Fruit fly (Drosophila melanogaster) whole organism, embryonic: ENCODE data around the gene woc.
A peak's percentile ranks its signal among the peaks of the same experiment; 100 is the strongest.

Experiments
- Adf1 ChIP-seq: fragments of 200-800 bp; sonication (Bioruptor generic); IDR thresholded peaks from 2 replicates; pipeline ENCODE4 v1.3.6; 2022; ENCODE audit warnings: missing biosample characterization, missing genetic modification characterization
- B-H2 ChIP-seq: fragments of 200-800 bp; sonication (Bioruptor generic); optimal IDR thresholded peaks from 2 replicates; lab custom pipeline; 2018; ENCODE audit warnings: missing biosample characterization, mild to moderate bottlenecking, missing genetic modification characterization
- BEAF-32 ChIP-seq: fragments of 200-800 bp; sonication (Bioruptor generic); optimal IDR thresholded peaks from 3 replicates; lab custom pipeline; 2017; ENCODE audit warnings: missing biosample characterization, missing genetic modification characterization, mild to moderate bottlenecking, moderate library complexity, missing genetic modification reagents
- Blimp-1 ChIP-seq: fragments of 200-800 bp; sonication (Bioruptor generic); optimal IDR thresholded peaks from 3 replicates; lab custom pipeline; 2018; ENCODE audit warnings: missing biosample characterization, missing genetic modification characterization, mild to moderate bottlenecking, moderate library complexity, missing genetic modification reagents
- CG10431 ChIP-seq: fragments of 200-800 bp; sonication (Bioruptor generic); optimal IDR thresholded peaks from 3 replicates; lab custom pipeline; 2018; ENCODE audit warnings: missing biosample characterization, mild to moderate bottlenecking, missing genetic modification characterization
- CG10654 ChIP-seq: fragments of 200-800 bp; sonication (Bioruptor generic); optimal IDR thresholded peaks from 2 replicates; lab custom pipeline; 2016; ENCODE audit warnings: missing biosample characterization, missing genetic modification characterization
- CG11085 ChIP-seq: fragments of 200-800 bp; sonication (Bioruptor generic); IDR thresholded peaks from 2 replicates; pipeline ENCODE4 v1.3.6; 2022; ENCODE audit warnings: missing biosample characterization, missing genetic modification characterization
- CG12659 ChIP-seq: fragments of 200-800 bp; sonication (Bioruptor generic); optimal IDR thresholded peaks from 3 replicates; lab custom pipeline; 2017; ENCODE audit warnings: mild to moderate bottlenecking, missing biosample characterization, missing genetic modification reagents, missing genetic modification characterization
- CG13296 ChIP-seq: fragments of 200-800 bp; sonication (Bioruptor generic); optimal IDR thresholded peaks from 3 replicates; lab custom pipeline; 2018; ENCODE audit warnings: missing biosample characterization, mild to moderate bottlenecking, missing genetic modification characterization
- CG1602 ChIP-seq: fragments of 200-800 bp; sonication (Bioruptor generic); optimal IDR thresholded peaks from 3 replicates; lab custom pipeline; 2016; ENCODE audit warnings: missing biosample characterization, missing genetic modification characterization
- CG17359 ChIP-seq: fragments of 200-800 bp; sonication (Bioruptor generic); optimal IDR thresholded peaks from 3 replicates; lab custom pipeline; 2018; ENCODE audit warnings: missing biosample characterization, mild to moderate bottlenecking, missing genetic modification characterization, moderate library complexity
- CG17612 ChIP-seq: fragments of 200-800 bp; sonication (Bioruptor generic); IDR thresholded peaks from 2 replicates; pipeline ENCODE4 v1.3.6; 2022; ENCODE audit warnings: missing biosample characterization, missing genetic modification characterization
- CG31441 ChIP-seq: fragments of 200-800 bp; sonication (Bioruptor generic); IDR thresholded peaks from 2 replicates; pipeline ENCODE4 v1.3.6; 2022; ENCODE audit warnings: missing biosample characterization, missing genetic modification characterization
- CG3281 ChIP-seq: fragments of 200-800 bp; sonication (Bioruptor generic); optimal IDR thresholded peaks from 3 replicates; lab custom pipeline; 2017; ENCODE audit warnings: missing biosample characterization, mild to moderate bottlenecking, missing genetic modification characterization
- CG33557 ChIP-seq: fragments of 200-800 bp; sonication (Bioruptor generic); optimal IDR thresholded peaks from 2 replicates; lab custom pipeline; 2019; ENCODE audit warnings: missing biosample characterization, mild to moderate bottlenecking, missing genetic modification characterization, moderate library complexity
- CG34224 ChIP-seq: fragments of 200-800 bp; sonication (Bioruptor generic); IDR thresholded peaks from 3 replicates; pipeline ENCODE4 v1.3.6; 2022; ENCODE audit warnings: missing biosample characterization, missing genetic modification characterization; ENCODE audit not compliant: partially characterized antibody
- CG5245 ChIP-seq: fragments of 200-800 bp; sonication (Bioruptor generic); optimal IDR thresholded peaks from 3 replicates; lab custom pipeline; 2016; ENCODE audit warnings: missing biosample characterization, missing genetic modification characterization
- CG6175 ChIP-seq: fragments of 200-800 bp; sonication (Bioruptor generic); IDR thresholded peaks from 3 replicates; pipeline ENCODE4 v1.3.6; 2022; ENCODE audit warnings: missing biosample characterization, missing genetic modification characterization
- CG8089 ChIP-seq: fragments of 200-800 bp; sonication (Bioruptor generic); optimal IDR thresholded peaks from 3 replicates; lab custom pipeline; 2016; ENCODE audit warnings: missing biosample characterization, missing genetic modification characterization
- CG8290 ChIP-seq, 3 experiments: fragments of 200-800 bp; sonication (Bioruptor generic); optimal IDR thresholded peaks; 2 replicates each; lab custom pipeline; 2016 to 2019; ENCODE audit warnings: missing biosample characterization in 3 of 3, missing genetic modification characterization in 3 of 3, mild to moderate bottlenecking in 2 of 3, moderate library complexity in 1 of 3
- CG9215 ChIP-seq: fragments of 200-800 bp; sonication (Bioruptor generic); IDR thresholded peaks from 2 replicates; pipeline ENCODE4 v1.3.6; 2022; ENCODE audit warnings: missing biosample characterization, missing genetic modification characterization
- CHES-1-like ChIP-seq: fragments of 200-800 bp; sonication (Bioruptor generic); optimal IDR thresholded peaks from 2 replicates; lab custom pipeline; 2016; ENCODE audit warnings: missing biosample characterization, missing genetic modification characterization
- Dek ChIP-seq: fragments of 200-800 bp; sonication (Bioruptor generic); optimal IDR thresholded peaks from 3 replicates; lab custom pipeline; 2019; ENCODE audit warnings: missing biosample characterization, mild to moderate bottlenecking, missing genetic modification characterization, moderate library complexity
- Drgx ChIP-seq: fragments of 200-800 bp; sonication (Bioruptor generic); IDR thresholded peaks from 2 replicates; pipeline ENCODE4 v1.3.6; 2022; ENCODE audit warnings: missing biosample characterization, missing genetic modification characterization
- Eip74EF ChIP-seq, 2 experiments: fragments of 200-800 bp in 1 of 2; fragments of >200 bp in 1 of 2; sonication (Bioruptor generic) in 1 of 2; optimal IDR thresholded peaks; 2 replicates each; lab custom pipeline; 2017 to 2019; ENCODE audit warnings: missing biosample characterization in 2 of 2, missing genetic modification characterization in 2 of 2, mild to moderate bottlenecking in 1 of 2, moderate library complexity in 1 of 2
- H15 ChIP-seq: fragments of 200-800 bp; sonication (Bioruptor generic); IDR thresholded peaks from 3 replicates; pipeline ENCODE4 v1.3.6; 2022; ENCODE audit warnings: missing biosample characterization, missing genetic modification characterization
- HHEX ChIP-seq: fragments of 200-800 bp; sonication (Bioruptor generic); optimal IDR thresholded peaks from 3 replicates; lab custom pipeline; 2017; ENCODE audit warnings: missing biosample characterization, mild to moderate bottlenecking, missing genetic modification characterization, missing genetic modification reagents
- HLHmδ ChIP-seq: fragments of 200-800 bp; sonication (Bioruptor generic); optimal IDR thresholded peaks from 2 replicates; lab custom pipeline; 2018; ENCODE audit warnings: missing biosample characterization, mild to moderate bottlenecking, missing genetic modification characterization, moderate library complexity
- Hmr ChIP-seq: fragments of 200-800 bp; sonication (Bioruptor generic); optimal IDR thresholded peaks from 3 replicates; lab custom pipeline; 2017; ENCODE audit warnings: mild to moderate bottlenecking, missing biosample characterization, missing genetic modification reagents, missing genetic modification characterization
- Lim3 ChIP-seq: fragments of 200-800 bp; sonication (Bioruptor generic); IDR thresholded peaks from 2 replicates; pipeline ENCODE4 v1.3.6; 2022; ENCODE audit warnings: missing biosample characterization, missing genetic modification characterization
- Neu2 ChIP-seq: fragments of 200-800 bp; sonication (Bioruptor generic); optimal IDR thresholded peaks from 3 replicates; lab custom pipeline; 2016; ENCODE audit warnings: missing biosample characterization, missing genetic modification characterization, borderline replicate concordance
- Rx ChIP-seq: fragments of 200-800 bp; sonication (Bioruptor generic); IDR thresholded peaks from 2 replicates; pipeline ENCODE4 v1.3.6; 2022; ENCODE audit warnings: missing biosample characterization, missing genetic modification characterization
- Sry-δ ChIP-seq: fragments of 200-800 bp; sonication (Bioruptor generic); optimal IDR thresholded peaks from 2 replicates; lab custom pipeline; 2016; ENCODE audit warnings: missing biosample characterization, missing genetic modification characterization
- Usf ChIP-seq: fragments of 200-800 bp; sonication (Bioruptor generic); optimal IDR thresholded peaks from 2 replicates; lab custom pipeline; 2017; ENCODE audit warnings: missing genotype, missing biosample characterization, missing genetic modification characterization
- ara ChIP-seq: fragments of 200-800 bp; sonication (Bioruptor generic); IDR thresholded peaks from 2 replicates; pipeline ENCODE4 v1.3.6; 2022; ENCODE audit warnings: missing biosample characterization, missing genetic modification characterization
- chn ChIP-seq: fragments of 200-800 bp; sonication (Bioruptor generic); optimal IDR thresholded peaks from 2 replicates; lab custom pipeline; 2016; ENCODE audit warnings: missing biosample characterization, missing genetic modification characterization
- crc ChIP-seq: fragments of 200-800 bp; sonication (Bioruptor generic); optimal IDR thresholded peaks from 2 replicates; lab custom pipeline; 2016; ENCODE audit warnings: missing biosample characterization, missing genetic modification characterization
- crp ChIP-seq, 2 experiments: fragments of 200-800 bp; sonication (Bioruptor generic); optimal IDR thresholded peaks; 2 replicates in 1 of 2; 3 replicates in 1 of 2; lab custom pipeline; 2017; ENCODE audit warnings: missing biosample characterization in 2 of 2, missing genetic modification characterization in 2 of 2, mild to moderate bottlenecking in 1 of 2, moderate library complexity in 1 of 2
- dpn ChIP-seq, 2 experiments: fragments of 200-800 bp; sonication (Bioruptor generic); optimal IDR thresholded peaks; 3 replicates each; lab custom pipeline; 2016; ENCODE audit warnings: missing biosample characterization in 2 of 2, missing genetic modification characterization in 2 of 2
- gsb-n ChIP-seq: fragments of 200-800 bp; sonication (Bioruptor generic); optimal IDR thresholded peaks from 3 replicates; lab custom pipeline; 2018; ENCODE audit warnings: missing biosample characterization, mild to moderate bottlenecking, missing genetic modification characterization
- hth ChIP-seq: fragments of >200 bp; optimal IDR thresholded peaks from 2 replicates; lab custom pipeline; 2017; ENCODE audit warnings: inconsistent platforms
- odd ChIP-seq: fragments of 200-800 bp; sonication (Bioruptor generic); optimal IDR thresholded peaks from 2 replicates; lab custom pipeline; 2017; ENCODE audit warnings: missing biosample characterization, mild to moderate bottlenecking, missing genetic modification characterization
- pum ChIP-seq: fragments of 200-800 bp; sonication (Bioruptor generic); optimal IDR thresholded peaks from 2 replicates; lab custom pipeline; 2016; ENCODE audit warnings: missing biosample characterization, missing genetic modification characterization
- rib ChIP-seq: fragments of 200-800 bp; sonication (Bioruptor generic); IDR thresholded peaks from 2 replicates; pipeline ENCODE4 v1.3.6; 2022; ENCODE audit warnings: missing biosample characterization, missing genetic modification characterization
- sima ChIP-seq: fragments of 200-800 bp; sonication (Bioruptor generic); optimal IDR thresholded peaks from 2 replicates; lab custom pipeline; 2016; ENCODE audit warnings: missing biosample characterization, missing genetic modification characterization
- slbo ChIP-seq: fragments of 200-800 bp; sonication (Bioruptor generic); IDR thresholded peaks from 2 replicates; pipeline ENCODE4 v1.3.6; 2022; ENCODE audit warnings: missing biosample characterization, missing genetic modification characterization
- so ChIP-seq: fragments of 200-800 bp; sonication (Bioruptor generic); IDR thresholded peaks from 3 replicates; pipeline ENCODE4 v1.3.6; 2022; ENCODE audit warnings: missing biosample characterization, missing genetic modification characterization
- sug ChIP-seq: fragments of 200-800 bp; optimal IDR thresholded peaks from 2 replicates; lab custom pipeline; 2019; ENCODE audit warnings: missing biosample characterization, mild to moderate bottlenecking, missing genetic modification characterization, moderate library complexity
- ttk ChIP-seq: fragments of 200-800 bp; sonication (Bioruptor generic); IDR thresholded peaks from 2 replicates; pipeline ENCODE4 v2.1.2; 2022; ENCODE audit warnings: missing biosample characterization, missing genetic modification characterization
- zen ChIP-seq: fragments of 200-800 bp; sonication (Bioruptor generic); optimal IDR thresholded peaks from 3 replicates; lab custom pipeline; 2018; ENCODE audit warnings: missing biosample characterization, mild to moderate bottlenecking, missing genetic modification characterization, moderate library complexity
- zfh1 ChIP-seq: fragments of 200-800 bp; sonication (Bioruptor generic); IDR thresholded peaks from 3 replicates; pipeline ENCODE4 v1.3.6; 2022; ENCODE audit warnings: missing biosample characterization, missing genetic modification characterization

Gene woc

dm6 chr3R:27246264-27246663 is 17.6 kb downstream of the woc start (continued):
- no peak for TF ChIP-seq CG34224 (GFP tag; lab: Robert Waterston, UW)
- peak; percentile 92 for TF ChIP-seq gsb-n (tag; lab: Kevin White, UChicago)
- no peak for TF ChIP-seq CG8089 (GFP tag; lab: Kevin White, UChicago)
- peak; percentile 52; the same call in 1 of the 2 replicates for TF ChIP-seq ttk
- TF ChIP-seq Drgx (GFP tag; lab: Robert Waterston, UW) = peak; percentile 43; the same call in 1 of the 2 replicates
- no peak for TF ChIP-seq Adf1
- no peak for TF ChIP-seq CG17612
- TF ChIP-seq CG1602 (GFP tag; lab: Kevin White, UChicago) = peak; percentile 51
- no peak for TF ChIP-seq HLHmδ (GFP tag; lab: Kevin White, UChicago)
- TF ChIP-seq Sry-δ = no peak
- TF ChIP-seq H15 (GFP tag; lab: Robert Waterston, UW) = no peak
- TF ChIP-seq CG6175 = no peak
- no peak for TF ChIP-seq ara
- peak; percentile 89 for TF ChIP-seq CG33557 (GFP tag; lab: Kevin White, UChicago)
- peak; percentile 27 for TF ChIP-seq CG10431 (GFP tag; lab: Kevin White, UChicago)
- TF ChIP-seq zfh1 (GFP tag; lab: Robert Waterston, UW) = peak; percentile 46; the same call in 1 of the 3 replicates
- peak; percentile 71 for TF ChIP-seq Hmr (GFP tag; lab: Kevin White, UChicago)
- TF ChIP-seq Blimp-1 (GFP tag; lab: Kevin White, UChicago) = peak; percentile 88
- TF ChIP-seq chn = no peak
- peak; percentile 83 for TF ChIP-seq CG17359 (tag; lab: Kevin White, UChicago)
- peak; percentile 67 for TF ChIP-seq slbo (GFP tag; lab: Robert Waterston, UW)
- no peak for TF ChIP-seq Rx (GFP tag; lab: Robert Waterston, UW)
- TF ChIP-seq crc (GFP tag; lab: Kevin White, UChicago) = no peak
- no peak for TF ChIP-seq Neu2 (GFP tag; lab: Kevin White, UChicago)
- TF ChIP-seq odd = peak; percentile 76
- no peak for TF ChIP-seq crp (GFP tag; optimal IDR thresholded peaks at IDR 0.05; lab: Kevin White, UChicago)
- TF ChIP-seq CG11085 (GFP tag; lab: Robert Waterston, UW) = no peak
- peak; percentile 77 for TF ChIP-seq sug
- no peak for TF ChIP-seq Lim3 (GFP tag; lab: Robert Waterston, UW)
- TF ChIP-seq CG8290 (GFP tag; optimal IDR thresholded peaks at IDR 0.05; lab: Kevin White, UChicago) = peak; percentile 24
- peak in 1 of 2 experiments; percentile 38 for TF ChIP-seq CG8290 (tag; optimal IDR thresholded peaks at IDR 0.05; lab: Kevin White, UChicago)
- no peak for TF ChIP-seq BEAF-32 (GFP tag; lab: Kevin White, UChicago)
- peak; percentile 46 for TF ChIP-seq B-H2 (GFP tag; lab: Kevin White, UChicago)
- peak; percentile 59 for TF ChIP-seq HHEX (GFP tag; lab: Kevin White, UChicago)
- TF ChIP-seq pum (GFP tag; lab: Kevin White, UChicago) = no peak
- TF ChIP-seq Eip74EF (GFP tag; optimal IDR thresholded peaks at IDR 0.05; lab: Kevin White, UChicago) = peak in 1 of 2 experiments; percentile 84
- TF ChIP-seq Dek (tag; lab: Kevin White, UChicago) = peak; percentile 33
- TF ChIP-seq CG9215 = 0 out of 2 replicates have a peak, but pooled peaks have one; percentile 19
- peak in 1 of 2 experiments; percentile 67 for TF ChIP-seq dpn (GFP tag; optimal IDR thresholded peaks at IDR 0.05; lab: Kevin White, UChicago)
- peak; percentile 87 for TF ChIP-seq CG12659
- TF ChIP-seq so (GFP tag; lab: Robert Waterston, UW) = no peak
- no peak for TF ChIP-seq CHES-1-like
- no peak for TF ChIP-seq rib
- TF ChIP-seq hth (lab: Kevin White, UChicago) = no peak
- TF ChIP-seq Usf (GFP tag; lab: Kevin White, UChicago) = no peak
- peak; percentile 84 for TF ChIP-seq CG3281 (GFP tag; lab: Kevin White, UChicago)
- no peak for TF ChIP-seq sima
- TF ChIP-seq CG10654 (GFP tag; lab: Kevin White, UChicago) = peak; percentile 33
- TF ChIP-seq zen (tag; lab: Kevin White, UChicago) = peak; percentile 61
- TF ChIP-seq CG5245 (GFP tag; lab: Kevin White, UChicago) = peak; percentile 35
- TF ChIP-seq CG31441 (GFP tag; lab: Robert Waterston, UW) = peak; percentile 96
- TF ChIP-seq CG13296 = peak; percentile 90
